Fruit fly (Drosophila melanogaster) whole organism: ENCODE measurements around the gene CG11951.

Experiments
- CG8478 ChIP-seq: fragments of >200 bp; optimal IDR thresholded peaks from 2 replicates; lab custom pipeline; 2018; ENCODE audit warnings: inconsistent platforms
- EcR ChIP-seq, 2 experiments: fragments of >200 bp; optimal IDR thresholded peaks; 2 replicates each; lab custom pipeline; 2017; ENCODE audit warnings: missing biosample characterization in 2 of 2, missing genetic modification characterization in 2 of 2, missing genetic modification reagents in 2 of 2
- psq ChIP-seq: fragments of >200 bp; optimal IDR thresholded peaks from 2 replicates; lab custom pipeline; 2017

dm6 chr3R:29255166-29255962, 16.8 kb upstream of the CG11951 start, which contains the start of gene stg:
- TF ChIP-seq CG8478 (no peak), psq (lab: Kevin White, UChicago) (no peak), EcR (GFP tag; optimal IDR thresholded peaks at IDR 0.05; lab: Kevin White, UChicago) (no peak)
